Fruit fly (Drosophila melanogaster): Measurements from ENCODE around the gene mex1.

The mex1 gene

dm6 chr3L:15494599-15495271, 24.7 kb downstream of the mex1 start (continued):
- TF ChIP-seq lov (optimal IDR thresholded peaks at IDR 0.05) = no peak
- no peak for TF ChIP-seq lov (GFP tag; IDR thresholded peaks at IDR 0.05)
- TF ChIP-seq CG16779 (GFP tag; IDR thresholded peaks at IDR 0.05) = no peak
- no peak for TF ChIP-seq Nf-YC (tag; optimal IDR thresholded peaks at IDR 0.05)
- TF ChIP-seq CG30020 (tag; optimal IDR thresholded peaks at IDR 0.05) = no peak
- TF ChIP-seq Asciz (GFP tag; optimal IDR thresholded peaks at IDR 0.05) = peak; percentile 51
- no peak for TF ChIP-seq CG7839 (tag; optimal IDR thresholded peaks at IDR 0.05)
- TF ChIP-seq CG18764 (GFP tag; optimal IDR thresholded peaks at IDR 0.05) = no peak
- TF ChIP-seq wor (GFP tag; IDR thresholded peaks at IDR 0.05) = no peak
- no peak for TF ChIP-seq CG8765 (GFP tag; IDR thresholded peaks at IDR 0.05)
- TF ChIP-seq exex (tag; optimal IDR thresholded peaks at IDR 0.05) = peak; percentile 21
- no peak for TF ChIP-seq kay (GFP tag; optimal IDR thresholded peaks at IDR 0.05)
- TF ChIP-seq zfh1 (GFP tag; IDR thresholded peaks at IDR 0.05) = no peak
- no peak for TF ChIP-seq CG12744 (GFP tag; optimal IDR thresholded peaks at IDR 0.05)
- no peak for TF ChIP-seq CG9727 (GFP tag; optimal IDR thresholded peaks at IDR 0.05)
- no peak for TF ChIP-seq phol (tag; optimal IDR thresholded peaks at IDR 0.05)
- no peak for TF ChIP-seq pnt (GFP tag; optimal IDR thresholded peaks at IDR 0.05)
- TF ChIP-seq CG2712 (tag; optimal IDR thresholded peaks at IDR 0.05) = no peak
- no peak for TF ChIP-seq hb (GFP tag; IDR thresholded peaks at IDR 0.05; ENCODE audit: partially characterized antibody)
- TF ChIP-seq Fer2 (tag; optimal IDR thresholded peaks at IDR 0.05) = no peak
- TF ChIP-seq Hr39 (optimal IDR thresholded peaks at IDR 0.05) = no peak
- TF ChIP-seq CG2202 (tag; optimal IDR thresholded peaks at IDR 0.05) = no peak
- TF ChIP-seq nmo (GFP tag; optimal IDR thresholded peaks at IDR 0.05) = no peak
- no peak for TF ChIP-seq fu2 (GFP tag; optimal IDR thresholded peaks at IDR 0.05)
- no peak for TF ChIP-seq Dad (GFP tag; optimal IDR thresholded peaks at IDR 0.05)
- no peak for TF ChIP-seq eyg (GFP tag; optimal IDR thresholded peaks at IDR 0.05)
- TF ChIP-seq Dfd (GFP tag; optimal IDR thresholded peaks at IDR 0.05) = no peak
- TF ChIP-seq CG9215 (GFP tag; IDR thresholded peaks at IDR 0.05) = no peak
- TF ChIP-seq CG1603 (tag; optimal IDR thresholded peaks at IDR 0.05) = no peak
- TF ChIP-seq dmrt11E (tag; optimal IDR thresholded peaks at IDR 0.05) = no peak
- no peak for TF ChIP-seq CG10959 (GFP tag; IDR thresholded peaks at IDR 0.05)
- no peak for TF ChIP-seq CG16813 (GFP tag; IDR thresholded peaks at IDR 0.05; ENCODE audit: partially characterized antibody)
- 0 out of 2 replicates have a peak, but pooled peaks have one; percentile 35 for TF ChIP-seq ato (GFP tag; IDR thresholded peaks at IDR 0.05; ENCODE audit: partially characterized antibody)
- no peak for TF ChIP-seq CG15479 (GFP tag; optimal IDR thresholded peaks at IDR 0.05)
- no peak for TF ChIP-seq CG8359 (GFP tag; optimal IDR thresholded peaks at IDR 0.05; ENCODE audit: borderline replicate concordance)
- TF ChIP-seq CG14441 (GFP tag; IDR thresholded peaks at IDR 0.05) = no peak
- TF ChIP-seq fd102C (GFP tag; optimal IDR thresholded peaks at IDR 0.05) = no peak
- TF ChIP-seq CG9609 (GFP tag; optimal IDR thresholded peaks at IDR 0.05) = no peak
- no peak for TF ChIP-seq peb (GFP tag; IDR thresholded peaks at IDR 0.05)
- TF ChIP-seq ems (GFP tag; optimal IDR thresholded peaks at IDR 0.05) = no peak
- TF ChIP-seq Hr51 (GFP tag; optimal IDR thresholded peaks at IDR 0.05) = no peak
- TF ChIP-seq Ravus (GFP tag; IDR thresholded peaks at IDR 0.05) = no peak
- TF ChIP-seq Vsx1 (GFP tag; optimal IDR thresholded peaks at IDR 0.05) = no peak
- no peak for TF ChIP-seq ro (GFP tag; IDR thresholded peaks at IDR 0.05)
- TF ChIP-seq Dp (GFP tag; optimal IDR thresholded peaks at IDR 0.05) = no peak
- no peak for TF ChIP-seq Scr (GFP tag; IDR thresholded peaks at IDR 0.05; ENCODE audit: partially characterized antibody)
- no peak for TF ChIP-seq CG3838 (GFP tag; optimal IDR thresholded peaks at IDR 0.05)
- TF ChIP-seq CG4707 (GFP tag; optimal IDR thresholded peaks at IDR 0.05) = peak; percentile 1
- no peak for TF ChIP-seq Mrtf (GFP tag; IDR thresholded peaks at IDR 0.05)
- no peak for TF ChIP-seq Fer3 (tag; optimal IDR thresholded peaks at IDR 0.05)
- TF ChIP-seq CG1024 (GFP tag; IDR thresholded peaks at IDR 0.05) = 0 out of 2 replicates have a peak, but pooled peaks have one; percentile 7

Measured in whole organism, embryonic.